Worm (Caenorhabditis elegans): ENCODE measurements around the gene abcx-1.

ce11 chrII:6531940-6532339 is at the start of gene abcx-1:
- no peak for TF ChIP-seq nhr-28 (tag; optimal IDR thresholded peaks at IDR 0.05)
- TF ChIP-seq lin-15B (tag; optimal IDR thresholded peaks at IDR 0.05) = no peak
- no peak for TF ChIP-seq ama-1 (optimal IDR thresholded peaks at IDR 0.05)
- TF ChIP-seq lin-39 (tag; optimal IDR thresholded peaks at IDR 0.05) = no peak
- no peak for TF ChIP-seq snpc-4 (tag; optimal IDR thresholded peaks at IDR 0.05)
- TF ChIP-seq aly-2 (tag; optimal IDR thresholded peaks at IDR 0.05) = no peak
- TF ChIP-seq skn-1 (tag; optimal IDR thresholded peaks at IDR 0.05) = no peak
- no peak for TF ChIP-seq fos-1 (tag; optimal IDR thresholded peaks at IDR 0.05)
